Fruit fly (Drosophila melanogaster): ENCODE results near the gene CG33124.

Gene CG33124

dm6 chr2L:2161244-2162243 lies 47.4 kb downstream of the CG33124 start:
- TF ChIP-seq Dll (optimal IDR thresholded peaks at IDR 0.05), result peak; percentile 83
- TF ChIP-seq pan (optimal IDR thresholded peaks at IDR 0.05), result no peak
- TF ChIP-seq usp (GFP tag; optimal IDR thresholded peaks at IDR 0.05), result no peak

Measured in whole organism.